Fruit fly (Drosophila melanogaster) whole organism: ENCODE results near the gene CG1523.
A peak's percentile ranks its signal among the peaks of the same experiment; 100 is the strongest.

Source experiments
- CG8478 ChIP-seq: fragments of >200 bp; optimal IDR thresholded peaks from 2 replicates; lab custom pipeline; 2018; ENCODE audit warnings: inconsistent platforms
- Dll ChIP-seq: fragments of >200 bp; optimal IDR thresholded peaks from 2 replicates; lab custom pipeline; 2017
- EcR ChIP-seq, 2 experiments: fragments of >200 bp; optimal IDR thresholded peaks; 2 replicates each; lab custom pipeline; 2017; ENCODE audit warnings: missing biosample characterization in 2 of 2, missing genetic modification characterization in 2 of 2, missing genetic modification reagents in 2 of 2
- pan ChIP-seq: fragments of >200 bp; optimal IDR thresholded peaks from 2 replicates; lab custom pipeline; 2017
- psq ChIP-seq: fragments of >200 bp; optimal IDR thresholded peaks from 2 replicates; lab custom pipeline; 2017
- usp ChIP-seq: fragments of >200 bp; optimal IDR thresholded peaks from 2 replicates; lab custom pipeline; 2017; ENCODE audit warnings: missing biosample characterization, missing genetic modification characterization, mixed read lengths

Gene CG1523

dm6 chr3R:28819555-28820305 is at the start of gene CG1523, which contains the start of gene CG1647:
TSS of gene CG1523 (minus strand) at chr3R:28819668.
TSS of gene CG1647 (plus strand) at chr3R:28820221.
- TF ChIP-seq Dll (no peak), CG8478 (lab: Kevin White, UChicago) (no peak), usp (no peak)

- TF ChIP-seq EcR (GFP tag; optimal IDR thresholded peaks at IDR 0.05; lab: Kevin White, UChicago): no peak
- TF ChIP-seq Dll: no peak
- TF ChIP-seq pan (lab: Kevin White, UChicago): no peak
- TF ChIP-seq psq (lab: Kevin White, UChicago): no peak
- TF ChIP-seq usp: no peak
- TF ChIP-seq CG8478 (lab: Kevin White, UChicago): no peak
Observed at dm6 chr3R:28861309-28862157, 42.1 kb upstream of the CG1523 start.

- TF ChIP-seq CG8478 (lab: Kevin White, UChicago): no peak
- no peak for TF ChIP-seq pan (lab: Kevin White, UChicago)
- no peak for TF ChIP-seq EcR (GFP tag; optimal IDR thresholded peaks at IDR 0.05; lab: Kevin White, UChicago)
- no peak for TF ChIP-seq psq (lab: Kevin White, UChicago)
- TF ChIP-seq usp: no peak
- TF ChIP-seq Dll: no peak
Observed at dm6 chr3R:28860582-28860981, 41.1 kb upstream of the CG1523 start.

dm6 chr3R:28859058-28859526 is 39.6 kb upstream of the CG1523 start, which contains the start of gene Inx3:
TSS of gene Inx3 (minus strand) at chr3R:28859497.
- peak; percentile 81 for TF ChIP-seq Dll
- TF ChIP-seq EcR (GFP tag; optimal IDR thresholded peaks at IDR 0.05; lab: Kevin White, UChicago): no peak

- TF ChIP-seq EcR (GFP tag; optimal IDR thresholded peaks at IDR 0.05; lab: Kevin White, UChicago) (no peak), Dll (peak; percentile 54), CG8478 (lab: Kevin White, UChicago) (peak; percentile 58), usp (no peak), psq (lab: Kevin White, UChicago) (no peak), pan (lab: Kevin White, UChicago) (no peak)
Observed at dm6 chr3R:28858241-28858647, 38.8 kb upstream of the CG1523 start.

- TF ChIP-seq Dll: no peak
- TF ChIP-seq pan (lab: Kevin White, UChicago): no peak
- peak in 1 of 2 experiments; percentile 4 for TF ChIP-seq EcR (GFP tag; optimal IDR thresholded peaks at IDR 0.05; lab: Kevin White, UChicago)
- TF ChIP-seq usp: no peak
- TF ChIP-seq CG8478 (lab: Kevin White, UChicago): no peak
- TF ChIP-seq psq (lab: Kevin White, UChicago): no peak
Observed at dm6 chr3R:28857287-28858024, 38.0 kb upstream of the CG1523 start.

dm6 chr3R:28856829-28857228 is 37.4 kb upstream of the CG1523 start:
- TF ChIP-seq pan (lab: Kevin White, UChicago) (no peak), usp (no peak), EcR (GFP tag; optimal IDR thresholded peaks at IDR 0.05; lab: Kevin White, UChicago) (no peak), psq (lab: Kevin White, UChicago) (no peak), Dll (no peak), CG8478 (lab: Kevin White, UChicago) (no peak)

- no peak for TF ChIP-seq psq (lab: Kevin White, UChicago)
- TF ChIP-seq EcR (GFP tag; optimal IDR thresholded peaks at IDR 0.05; lab: Kevin White, UChicago): no peak
- no peak for TF ChIP-seq pan (lab: Kevin White, UChicago)
- no peak for TF ChIP-seq CG8478 (lab: Kevin White, UChicago)
- TF ChIP-seq usp: no peak
- TF ChIP-seq Dll: no peak
Observed at dm6 chr3R:28856140-28856539, 36.7 kb upstream of the CG1523 start.

- no peak for TF ChIP-seq psq (lab: Kevin White, UChicago)
- no peak for TF ChIP-seq EcR (GFP tag; optimal IDR thresholded peaks at IDR 0.05; lab: Kevin White, UChicago)
- no peak for TF ChIP-seq CG8478 (lab: Kevin White, UChicago)
- no peak for TF ChIP-seq Dll
- TF ChIP-seq usp: no peak
- TF ChIP-seq pan (lab: Kevin White, UChicago): no peak
Observed at dm6 chr3R:28851966-28852377, 32.5 kb upstream of the CG1523 start.

- no peak for TF ChIP-seq CG8478 (lab: Kevin White, UChicago)
- TF ChIP-seq usp: no peak
- no peak for TF ChIP-seq pan (lab: Kevin White, UChicago)
- TF ChIP-seq Dll: no peak
- TF ChIP-seq psq (lab: Kevin White, UChicago): no peak
Observed at dm6 chr3R:28851530-28851929, 32.1 kb upstream of the CG1523 start.

- no peak for TF ChIP-seq Dll
Observed at dm6 chr3R:28850662-28851257, 31.3 kb upstream of the CG1523 start.
